Worm (Caenorhabditis elegans) whole organism, late embryonic: ENCODE results near the gene grl-18.

Experiments used
- ets-4 ChIP-seq: sonication (generic microtip); optimal IDR thresholded peaks from 2 replicates; lab custom pipeline; 2016; ENCODE audit warnings: missing genetic modification characterization, missing compliant biosample characterization
- gmeb-2 ChIP-seq: sonication (generic microtip); optimal IDR thresholded peaks from 2 replicates; lab custom pipeline; 2016; ENCODE audit warnings: missing genetic modification characterization, inconsistent platforms, missing compliant biosample characterization
- pha-4 ChIP-seq: fragments of 150-350 bp; optimal IDR thresholded peaks from 2 replicates; lab custom pipeline; 2018; ENCODE audit warnings: missing biosample characterization, missing genetic modification reagents, missing genetic modification characterization
- sox-2 ChIP-seq: fragments of 200-800 bp; sonication (Bioruptor generic); IDR thresholded peaks from 2 replicates; pipeline ENCODE4 v1.3.6; 2022; ENCODE audit warnings: missing genetic modification reagents, missing genetic modification characterization, missing compliant biosample characterization
- tbx-2 ChIP-seq: sonication (generic microtip); optimal IDR thresholded peaks from 2 replicates; lab custom pipeline; 2016; ENCODE audit warnings: missing genetic modification characterization, missing compliant biosample characterization

DNA sequence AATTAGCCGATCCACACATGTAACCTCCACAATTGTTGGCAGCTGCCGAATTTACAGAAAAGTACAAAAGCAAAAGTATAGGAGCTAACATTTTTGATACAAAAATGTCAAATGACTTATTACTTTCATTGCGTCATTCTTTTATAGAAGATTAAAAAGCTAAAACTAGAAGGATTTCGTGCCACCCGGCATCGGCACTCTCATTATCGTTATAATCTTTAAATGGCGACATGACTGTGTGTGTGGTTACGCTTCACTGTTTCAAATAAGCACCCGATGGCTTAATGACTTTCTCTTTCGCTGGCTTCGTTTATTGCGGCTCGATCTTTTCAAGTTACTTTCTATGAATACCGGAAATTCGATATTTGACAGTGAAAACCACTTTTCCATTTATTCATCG lies 45.1 kb upstream of the grl-18 start, which contains the start of gene grl-1:
- no peak for TF ChIP-seq gmeb-2 (tag; lab: Kevin White, UChicago)
- TF ChIP-seq tbx-2 (tag; lab: Kevin White, UChicago) = no peak
- TF ChIP-seq ets-4 (tag; lab: Kevin White, UChicago) = no peak
- TF ChIP-seq sox-2 (GFP tag; lab: Robert Waterston, UW) = no peak
- no peak for TF ChIP-seq pha-4 (tag; lab: Kevin White, UChicago)
